Fruit fly (Drosophila melanogaster) whole organism, embryonic: ENCODE results near the gene Efr.

Experiments
- Atf-2 ChIP-seq: fragments of 200-800 bp; sonication (Bioruptor generic); optimal IDR thresholded peaks from 2 replicates; lab custom pipeline; 2016; ENCODE audit warnings: missing biosample characterization, missing genetic modification characterization
- Bgb ChIP-seq: fragments of 200-800 bp; sonication (Bioruptor generic); IDR thresholded peaks from 2 replicates; pipeline ENCODE4 v1.3.6; 2022; ENCODE audit warnings: missing biosample characterization, missing genetic modification characterization; ENCODE audit not compliant: partially characterized antibody
- CG10654 ChIP-seq: fragments of 200-800 bp; sonication (Bioruptor generic); optimal IDR thresholded peaks from 2 replicates; lab custom pipeline; 2016; ENCODE audit warnings: missing biosample characterization, missing genetic modification characterization
- CG12391 ChIP-seq: fragments of 200-800 bp; sonication (Bioruptor generic); optimal IDR thresholded peaks from 3 replicates; lab custom pipeline; 2018; ENCODE audit warnings: missing biosample characterization, mild to moderate bottlenecking, missing genetic modification characterization, moderate library complexity
- CG12769 ChIP-seq: fragments of 200-800 bp; sonication (Bioruptor generic); optimal IDR thresholded peaks from 2 replicates; lab custom pipeline; 2019; ENCODE audit warnings: missing biosample characterization, mild to moderate bottlenecking, missing genetic modification characterization, moderate library complexity
- CG14441 ChIP-seq: fragments of 200-800 bp; sonication (Bioruptor generic); IDR thresholded peaks from 2 replicates; pipeline ENCODE4 v1.3.6; 2022; ENCODE audit warnings: missing biosample characterization, missing genetic modification characterization
- CG1602 ChIP-seq: fragments of 200-800 bp; sonication (Bioruptor generic); optimal IDR thresholded peaks from 3 replicates; lab custom pipeline; 2016; ENCODE audit warnings: missing biosample characterization, missing genetic modification characterization
- CG16779 ChIP-seq: fragments of 200-800 bp; sonication (Bioruptor generic); IDR thresholded peaks from 2 replicates; pipeline ENCODE4 v1.3.6; 2022; ENCODE audit warnings: missing biosample characterization, missing genetic modification characterization
- CG16813 ChIP-seq: fragments of 200-800 bp; sonication (Bioruptor generic); IDR thresholded peaks from 3 replicates; pipeline ENCODE4 v1.3.6; 2022; ENCODE audit warnings: missing biosample characterization, missing genetic modification characterization; ENCODE audit not compliant: partially characterized antibody
- CG30431 ChIP-seq: fragments of 200-800 bp; sonication (Bioruptor generic); optimal IDR thresholded peaks from 2 replicates; lab custom pipeline; 2017; ENCODE audit warnings: missing biosample characterization, missing genetic modification characterization
- CG31224 ChIP-seq: fragments of 200-800 bp; sonication (Bioruptor generic); IDR thresholded peaks from 2 replicates; pipeline ENCODE4 v1.3.6; 2022; ENCODE audit warnings: missing biosample characterization, missing genetic modification characterization
- CG4424 ChIP-seq: fragments of 200-800 bp; sonication (Bioruptor generic); optimal IDR thresholded peaks from 3 replicates; lab custom pipeline; 2016; ENCODE audit warnings: missing biosample characterization, missing genetic modification characterization
- CG6689 ChIP-seq: fragments of 200-800 bp; sonication (Bioruptor generic); IDR thresholded peaks from 2 replicates; pipeline ENCODE4 v1.3.6; 2022; ENCODE audit warnings: missing biosample characterization, missing genetic modification characterization
- CG8281 ChIP-seq: fragments of 200-800 bp; sonication (Bioruptor generic); optimal IDR thresholded peaks from 2 replicates; lab custom pipeline; 2018; ENCODE audit warnings: missing biosample characterization, mild to moderate bottlenecking, missing genetic modification characterization, moderate library complexity
- CG8924 ChIP-seq: fragments of 200-800 bp; optimal IDR thresholded peaks from 3 replicates; lab custom pipeline; 2019; ENCODE audit warnings: missing biosample characterization, mild to moderate bottlenecking, missing genetic modification characterization, moderate library complexity
- CG9727 ChIP-seq: fragments of 200-800 bp; sonication (Bioruptor generic); optimal IDR thresholded peaks from 3 replicates; lab custom pipeline; 2017; ENCODE audit warnings: missing biosample characterization, mild to moderate bottlenecking, missing genetic modification characterization
- CrebB ChIP-seq: fragments of 200-800 bp; sonication (Bioruptor generic); optimal IDR thresholded peaks from 3 replicates; lab custom pipeline; 2018; ENCODE audit warnings: missing biosample characterization, mild to moderate bottlenecking, missing genetic modification characterization
- Dll ChIP-seq: fragments of 200-800 bp; sonication (Bioruptor generic); IDR thresholded peaks from 4 replicates; pipeline ENCODE4 v1.3.6; 2022; ENCODE audit warnings: missing biosample characterization, missing genetic modification characterization; ENCODE audit not compliant: partially characterized antibody
- E2f2 ChIP-seq: fragments of 200-800 bp; sonication (Bioruptor generic); IDR thresholded peaks from 2 replicates; pipeline ENCODE4 v1.3.6; 2022; ENCODE audit warnings: missing biosample characterization, missing genetic modification characterization
- Eip74EF ChIP-seq, 2 experiments: fragments of 200-800 bp in 1 of 2; fragments of >200 bp in 1 of 2; sonication (Bioruptor generic) in 1 of 2; optimal IDR thresholded peaks; 2 replicates each; lab custom pipeline; 2017 to 2019; ENCODE audit warnings: missing biosample characterization in 2 of 2, missing genetic modification characterization in 2 of 2, mild to moderate bottlenecking in 1 of 2, moderate library complexity in 1 of 2
- GATAe ChIP-seq: fragments of 200-800 bp; sonication (Bioruptor generic); conservative IDR thresholded peaks from 2 replicates; pipeline ENCODE4 v1.3.6; 2022; ENCODE audit warnings: missing biosample characterization, missing genetic modification characterization
- Gug ChIP-seq: fragments of 200-800 bp; sonication (Bioruptor generic); IDR thresholded peaks from 4 replicates; pipeline ENCODE4 v1.3.6; 2022; ENCODE audit warnings: missing biosample characterization, missing genetic modification characterization
- H15 ChIP-seq: fragments of 200-800 bp; sonication (Bioruptor generic); IDR thresholded peaks from 3 replicates; pipeline ENCODE4 v1.3.6; 2022; ENCODE audit warnings: missing biosample characterization, missing genetic modification characterization
- Hmr ChIP-seq: fragments of 200-800 bp; sonication (Bioruptor generic); optimal IDR thresholded peaks from 3 replicates; lab custom pipeline; 2017; ENCODE audit warnings: mild to moderate bottlenecking, missing biosample characterization, missing genetic modification reagents, missing genetic modification characterization
- Jarid2 ChIP-seq: fragments of 200-800 bp; sonication (Bioruptor generic); optimal IDR thresholded peaks from 3 replicates; lab custom pipeline; 2017; ENCODE audit warnings: mild to moderate bottlenecking, missing biosample characterization, missing genetic modification reagents, missing genetic modification characterization
- Mad ChIP-seq: fragments of 200-800 bp; sonication (Bioruptor generic); optimal IDR thresholded peaks from 2 replicates; lab custom pipeline; 2016; ENCODE audit warnings: missing biosample characterization, missing genetic modification characterization
- Med ChIP-seq: fragments of 200-800 bp; sonication (Bioruptor generic); peaks from one replicate; lab custom pipeline; 2016; ENCODE audit warnings: missing biosample characterization, missing genetic modification characterization, mild to moderate bottlenecking, inconsistent platforms, moderate library complexity
- Nf-YA ChIP-seq: fragments of 200-800 bp; sonication (Bioruptor generic); IDR thresholded peaks from 2 replicates; pipeline ENCODE4 v1.3.6; 2022; ENCODE audit warnings: missing biosample characterization, missing genetic modification characterization
- NfI ChIP-seq: fragments of 200-800 bp; sonication (Bioruptor generic); optimal IDR thresholded peaks from 3 replicates; lab custom pipeline; 2018; ENCODE audit warnings: missing biosample characterization, mild to moderate bottlenecking, missing genetic modification characterization, moderate library complexity
- Ptx1 ChIP-seq: fragments of 200-800 bp; sonication (Bioruptor generic); IDR thresholded peaks from 2 replicates; pipeline ENCODE4 v1.3.6; 2022; ENCODE audit warnings: missing biosample characterization, missing genetic modification characterization
- Rfx ChIP-seq: fragments of 200-800 bp; sonication (Bioruptor generic); IDR thresholded peaks from 2 replicates; pipeline ENCODE4 v1.3.6; 2022; ENCODE audit warnings: missing biosample characterization, missing genetic modification characterization
- Stat92E ChIP-seq, 3 experiments: fragments of >200 bp in 2 of 3; fragments of 200-800 bp in 1 of 3; sonication (Bioruptor generic) in 1 of 3; optimal IDR thresholded peaks; 2 replicates each; lab custom pipeline; 2017 to 2019; ENCODE audit warnings: missing biosample characterization in 3 of 3, missing genetic modification characterization in 3 of 3, mild to moderate bottlenecking in 1 of 3, moderate library complexity in 1 of 3
- Vsx1 ChIP-seq: fragments of 200-800 bp; sonication (Bioruptor generic); optimal IDR thresholded peaks from 2 replicates; lab custom pipeline; 2017; ENCODE audit warnings: missing biosample characterization, mild to moderate bottlenecking, missing genetic modification characterization, missing genetic modification reagents
- Xbp1 ChIP-seq: fragments of 200-800 bp; sonication (Bioruptor generic); optimal IDR thresholded peaks from 3 replicates; lab custom pipeline; 2016; ENCODE audit warnings: missing biosample characterization, mild to moderate bottlenecking, missing genetic modification characterization
- ab ChIP-seq: fragments of 200-800 bp; sonication (Bioruptor generic); optimal IDR thresholded peaks from 2 replicates; lab custom pipeline; 2016; ENCODE audit warnings: missing biosample characterization, missing genetic modification characterization
- ase ChIP-seq: fragments of 200-800 bp; sonication (Bioruptor generic); IDR thresholded peaks from 3 replicates; pipeline ENCODE4 v1.3.6; 2022; ENCODE audit warnings: missing biosample characterization, missing genetic modification characterization
- bab2 ChIP-seq: fragments of 200-800 bp; sonication (Bioruptor generic); optimal IDR thresholded peaks from 2 replicates; lab custom pipeline; 2016; ENCODE audit warnings: missing biosample characterization, missing genetic modification characterization
- dpn ChIP-seq, 2 experiments: fragments of 200-800 bp; sonication (Bioruptor generic); optimal IDR thresholded peaks; 3 replicates each; lab custom pipeline; 2016; ENCODE audit warnings: missing biosample characterization in 2 of 2, missing genetic modification characterization in 2 of 2
- fu2 ChIP-seq: fragments of 200-800 bp; sonication (Bioruptor generic); optimal IDR thresholded peaks from 2 replicates; lab custom pipeline; 2016; ENCODE audit warnings: missing biosample characterization, missing genetic modification characterization
- gem ChIP-seq: fragments of 200-800 bp; sonication (Bioruptor generic); optimal IDR thresholded peaks from 2 replicates; lab custom pipeline; 2019; ENCODE audit warnings: missing biosample characterization, mild to moderate bottlenecking, missing genetic modification characterization, moderate library complexity
- h ChIP-seq: fragments of >200 bp; optimal IDR thresholded peaks from 2 replicates; lab custom pipeline; 2017
- hb ChIP-seq: fragments of 200-800 bp; sonication (Bioruptor generic); IDR thresholded peaks from 3 replicates; pipeline ENCODE4 v1.3.6; 2022; ENCODE audit warnings: missing biosample characterization, missing genetic modification characterization; ENCODE audit not compliant: partially characterized antibody
- insv ChIP-seq, 2 experiments: fragments of 200-800 bp; sonication (Bioruptor generic); optimal IDR thresholded peaks; 3 replicates each; lab custom pipeline; 2016 to 2018; ENCODE audit warnings: missing biosample characterization in 2 of 2, missing genetic modification characterization in 2 of 2
- nerfin-2 ChIP-seq: fragments of 200-800 bp; sonication (Bioruptor generic); IDR thresholded peaks from 2 replicates; pipeline ENCODE4 v1.3.6; 2022; ENCODE audit warnings: missing biosample characterization, missing genetic modification characterization; ENCODE audit not compliant: partially characterized antibody
- sqz ChIP-seq: fragments of 200-800 bp; sonication (Bioruptor generic); optimal IDR thresholded peaks from 3 replicates; lab custom pipeline; 2018; ENCODE audit warnings: missing biosample characterization, mild to moderate bottlenecking, missing genetic modification characterization
- stc ChIP-seq: fragments of 200-800 bp; sonication (Bioruptor generic); IDR thresholded peaks from 2 replicates; pipeline ENCODE4 v1.3.6; 2022; ENCODE audit warnings: missing biosample characterization, missing genetic modification characterization
- tll ChIP-seq, 2 experiments: fragments of 200-800 bp in 1 of 2; fragments of >200 bp in 1 of 2; sonication (Bioruptor generic) in 1 of 2; optimal IDR thresholded peaks; 2 replicates each; lab custom pipeline; 2017 to 2019; ENCODE audit warnings: missing biosample characterization in 2 of 2, missing genetic modification characterization in 2 of 2, mild to moderate bottlenecking in 1 of 2, moderate library complexity in 1 of 2
- tx ChIP-seq: fragments of 200-800 bp; sonication (Bioruptor generic); optimal IDR thresholded peaks from 2 replicates; lab custom pipeline; 2016; ENCODE audit warnings: missing biosample characterization, missing genetic modification characterization
- usp ChIP-seq: fragments of >200 bp; optimal IDR thresholded peaks from 2 replicates; lab custom pipeline; 2017; ENCODE audit warnings: missing biosample characterization, missing genetic modification characterization
- vnd ChIP-seq: fragments of 200-800 bp; sonication (Bioruptor generic); IDR thresholded peaks from 3 replicates; pipeline ENCODE4 v1.3.6; 2022; ENCODE audit warnings: missing biosample characterization, missing genetic modification characterization; ENCODE audit not compliant: partially characterized antibody

Gene Efr

DNA sequence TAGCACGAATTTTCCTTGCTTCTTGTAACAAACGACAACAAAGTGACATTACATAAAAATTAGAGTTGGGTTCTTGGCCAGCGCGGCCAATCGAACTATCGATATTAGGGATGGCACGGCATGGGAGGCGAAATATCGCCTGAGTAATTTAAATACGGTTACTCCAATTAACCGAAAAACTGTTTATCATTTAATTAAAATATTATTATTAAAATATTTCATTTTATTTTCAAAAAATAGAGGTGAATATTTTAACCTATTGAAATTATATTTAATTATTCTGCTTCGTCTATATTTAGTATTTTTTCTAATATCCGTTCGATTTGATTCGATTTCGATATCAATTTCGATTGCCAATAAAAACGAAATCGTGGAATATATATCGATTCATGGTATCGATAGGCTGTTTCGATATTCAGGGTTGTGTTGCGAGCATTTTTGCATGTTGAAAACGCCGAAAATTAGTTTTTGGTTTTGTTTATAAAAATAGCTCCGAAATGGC, 35.7 kb downstream of the Efr start, which contains the start of the genes Rbcn-3A and Spx (continued):
- TF ChIP-seq Xbp1 (GFP tag; lab: Kevin White, UChicago) (peak; percentile 40), CG31224 (no peak), CG6689 (GFP tag; lab: Robert Waterston, UW) (no peak), vnd (GFP tag; lab: Robert Waterston, UW) (peak; percentile 85), tx (GFP tag; lab: Kevin White, UChicago) (no peak), Eip74EF (GFP tag; optimal IDR thresholded peaks at IDR 0.05; lab: Kevin White, UChicago) (no peak), tll (GFP tag; optimal IDR thresholded peaks at IDR 0.05; lab: Kevin White, UChicago) (no peak), CG12769 (tag; lab: Kevin White, UChicago) (no peak), Gug (GFP tag; lab: Robert Waterston, UW) (peak; percentile 39; the same call in 1 of the 4 replicates), Stat92E (GFP tag; optimal IDR thresholded peaks at IDR 0.05; lab: Kevin White, UChicago) (peak in 1 of 3 experiments; percentile 45), CrebB (tag; lab: Kevin White, UChicago) (no peak), fu2 (GFP tag; lab: Kevin White, UChicago) (no peak), CG30431 (GFP tag; lab: Kevin White, UChicago) (no peak), CG8924 (tag; lab: Kevin White, UChicago) (peak; percentile 52), Bgb (GFP tag; lab: Robert Waterston, UW) (peak; percentile 80), usp (GFP tag; lab: Kevin White, UChicago) (no peak), Med (GFP tag; lab: Kevin White, UChicago) (no peak), sqz (GFP tag; lab: Kevin White, UChicago) (no peak), CG9727 (peak; percentile 32), CG16779 (GFP tag; lab: Robert Waterston, UW) (no peak), Dll (peak; percentile 94), ase (no peak), Nf-YA (GFP tag; lab: Robert Waterston, UW) (no peak), Ptx1 (GFP tag; lab: Robert Waterston, UW) (peak; percentile 47), h (lab: Kevin White, UChicago) (no peak), CG14441 (GFP tag; lab: Robert Waterston, UW) (no peak), CG1602 (GFP tag; lab: Kevin White, UChicago) (peak; percentile 5), Rfx (no peak), E2f2 (GFP tag; lab: Robert Waterston, UW) (peak; percentile 34; the same call in 1 of the 2 replicates), bab2 (GFP tag; lab: Kevin White, UChicago) (no peak), Mad (no peak), Vsx1 (GFP tag; lab: Kevin White, UChicago) (no peak), CG12391 (tag; lab: Kevin White, UChicago) (peak; percentile 68), CG8281 (no peak), CG10654 (no peak), stc (no peak), NfI (GFP tag; lab: Kevin White, UChicago) (peak; percentile 48), CG4424 (peak; percentile 40), CG16813 (GFP tag; lab: Robert Waterston, UW) (peak; percentile 90), ab (GFP tag; lab: Kevin White, UChicago) (no peak), dpn (GFP tag; optimal IDR thresholded peaks at IDR 0.05; lab: Kevin White, UChicago) (peak in 1 of 2 experiments; percentile 44), Jarid2 (GFP tag; lab: Kevin White, UChicago) (no peak), H15 (GFP tag; lab: Robert Waterston, UW) (no peak), GATAe (GFP tag; lab: Robert Waterston, UW) (no peak), gem (tag; lab: Kevin White, UChicago) (peak; percentile 61), hb (GFP tag; lab: Robert Waterston, UW) (peak; percentile 85; the same call in 1 of the 3 replicates), insv (GFP tag; optimal IDR thresholded peaks at IDR 0.05; lab: Kevin White, UChicago) (no peak), Atf-2 (no peak), nerfin-2 (GFP tag; lab: Robert Waterston, UW) (peak; percentile 89), Hmr (peak; percentile 27)
